Fruit fly (Drosophila melanogaster) whole organism, wandering third instar larva: ENCODE measurements around the gene Fer3.
A peak's percentile ranks its signal among the peaks of the same experiment; 100 is the strongest.

Source experiments
- Abd-B ChIP-seq: fragments of >200 bp; optimal IDR thresholded peaks from 2 replicates; lab custom pipeline; 2017; ENCODE audit warnings: missing biosample characterization, missing genetic modification characterization
- CG32264 ChIP-seq: fragments of 200-800 bp; sonication (Bioruptor generic); optimal IDR thresholded peaks from 2 replicates; lab custom pipeline; 2016; ENCODE audit warnings: missing biosample characterization, missing genetic modification characterization
- CG9705 ChIP-seq: fragments of 200-800 bp; sonication (Bioruptor generic); optimal IDR thresholded peaks from 2 replicates; lab custom pipeline; 2018; ENCODE audit warnings: missing biosample characterization, mild to moderate bottlenecking, missing genetic modification characterization
- CrebA ChIP-seq: fragments of 200-800 bp; sonication (Bioruptor generic); optimal IDR thresholded peaks from 2 replicates; lab custom pipeline; 2016; ENCODE audit warnings: missing biosample characterization, mild to moderate bottlenecking, missing genetic modification characterization, borderline replicate concordance
- Dif ChIP-seq: fragments of 200-275, 200-300 bp; sonication (Bioruptor generic); optimal IDR thresholded peaks from 2 replicates; lab custom pipeline; 2018; ENCODE audit warnings: missing biosample characterization, missing genetic modification characterization; ENCODE audit not compliant: partially characterized antibody
- GATAd ChIP-seq: sonication (Bioruptor generic); optimal IDR thresholded peaks from 2 replicates; lab custom pipeline; 2016; ENCODE audit warnings: missing biosample characterization, missing genetic modification characterization
- HLH106 ChIP-seq: fragments of 200-800 bp; optimal IDR thresholded peaks from 3 replicates; lab custom pipeline; 2019; ENCODE audit warnings: missing biosample characterization, mild to moderate bottlenecking, missing genetic modification characterization, moderate library complexity
- Hr78 ChIP-seq: fragments of >200 bp; optimal IDR thresholded peaks from 2 replicates; lab custom pipeline; 2017; ENCODE audit warnings: missing biosample characterization, missing genetic modification characterization
- Hr83 ChIP-seq: fragments of 200-300 bp; sonication (Bioruptor generic); optimal IDR thresholded peaks from 2 replicates; lab custom pipeline; 2016; ENCODE audit warnings: missing biosample characterization, mild to moderate bottlenecking, missing genetic modification characterization, moderate library complexity; ENCODE audit not compliant: poor library complexity, severe bottlenecking
- Jra ChIP-seq: sonication (Bioruptor generic); optimal IDR thresholded peaks from 2 replicates; lab custom pipeline; 2016; ENCODE audit warnings: missing biosample characterization, missing genetic modification characterization
- Mio ChIP-seq: sonication (Bioruptor generic); optimal IDR thresholded peaks from 2 replicates; lab custom pipeline; 2016; ENCODE audit warnings: missing biosample characterization, missing genetic modification characterization
- Myc ChIP-seq: fragments of >200 bp; optimal IDR thresholded peaks from 2 replicates; lab custom pipeline; 2017
- Rel ChIP-seq, 2 experiments: fragments of 200-800 bp; sonication (Bioruptor generic) in 1 of 2; optimal IDR thresholded peaks; 2 replicates in 1 of 2; 3 replicates in 1 of 2; lab custom pipeline; 2016 to 2019; ENCODE audit warnings: mild to moderate bottlenecking in 2 of 2, missing biosample characterization in 2 of 2, missing genetic modification characterization in 2 of 2, moderate library complexity in 1 of 2
- Sp1 ChIP-seq: fragments of 200-800 bp; sonication (Bioruptor generic); optimal IDR thresholded peaks from 3 replicates; lab custom pipeline; 2019; ENCODE audit warnings: missing biosample characterization, mild to moderate bottlenecking, missing genetic modification characterization, moderate library complexity
- Vsx2 ChIP-seq: fragments of 200-300, 225-300 bp; sonication (Bioruptor generic); optimal IDR thresholded peaks from 2 replicates; lab custom pipeline; 2018; ENCODE audit warnings: missing biosample characterization, missing genetic modification characterization; ENCODE audit not compliant: partially characterized antibody
- brk ChIP-seq: fragments of 200-800 bp; sonication (Bioruptor generic); optimal IDR thresholded peaks from 2 replicates; lab custom pipeline; 2016; ENCODE audit warnings: missing biosample characterization, mild to moderate bottlenecking, missing genetic modification characterization
- dmrt93B ChIP-seq: fragments of 200-800 bp; sonication (Bioruptor generic); optimal IDR thresholded peaks from 2 replicates; lab custom pipeline; 2018; ENCODE audit warnings: missing biosample characterization, mild to moderate bottlenecking, missing genetic modification characterization
- dsf ChIP-seq: sonication (Bioruptor generic); optimal IDR thresholded peaks from 2 replicates; lab custom pipeline; 2016; ENCODE audit warnings: missing biosample characterization, missing genetic modification characterization, borderline replicate concordance
- ey ChIP-seq: fragments of 200-800 bp; sonication (Bioruptor generic); optimal IDR thresholded peaks from 2 replicates; lab custom pipeline; 2016; ENCODE audit warnings: missing biosample characterization, missing genetic modification characterization
- foxo ChIP-seq, 2 experiments: fragments of 200-800 bp; sonication (Bioruptor generic); optimal IDR thresholded peaks; 2 replicates in 1 of 2; 3 replicates in 1 of 2; lab custom pipeline; 2016 to 2017; ENCODE audit warnings: missing biosample characterization in 2 of 2, missing genetic modification characterization in 2 of 2
- fru ChIP-seq: fragments of 200-800 bp; sonication (Bioruptor generic); optimal IDR thresholded peaks from 3 replicates; lab custom pipeline; 2016; ENCODE audit warnings: missing biosample characterization, mild to moderate bottlenecking, missing genetic modification characterization
- h ChIP-seq: fragments of 200-800 bp; sonication (Bioruptor generic); optimal IDR thresholded peaks from 3 replicates; lab custom pipeline; 2016; ENCODE audit warnings: missing biosample characterization, mild to moderate bottlenecking, missing genetic modification characterization
- jim ChIP-seq: fragments of 175-275, 200-325 bp; sonication (Bioruptor generic); optimal IDR thresholded peaks from 2 replicates; lab custom pipeline; 2016; ENCODE audit warnings: missing biosample characterization, mild to moderate bottlenecking, missing genetic modification characterization
- tai ChIP-seq: sonication (Bioruptor generic); optimal IDR thresholded peaks from 2 replicates; lab custom pipeline; 2016; ENCODE audit warnings: missing biosample characterization, missing genetic modification characterization
- woc ChIP-seq: sonication (Bioruptor generic); optimal IDR thresholded peaks from 2 replicates; lab custom pipeline; 2016; ENCODE audit warnings: missing biosample characterization, mild to moderate bottlenecking, missing genetic modification characterization

Fer3 gene

DNA sequence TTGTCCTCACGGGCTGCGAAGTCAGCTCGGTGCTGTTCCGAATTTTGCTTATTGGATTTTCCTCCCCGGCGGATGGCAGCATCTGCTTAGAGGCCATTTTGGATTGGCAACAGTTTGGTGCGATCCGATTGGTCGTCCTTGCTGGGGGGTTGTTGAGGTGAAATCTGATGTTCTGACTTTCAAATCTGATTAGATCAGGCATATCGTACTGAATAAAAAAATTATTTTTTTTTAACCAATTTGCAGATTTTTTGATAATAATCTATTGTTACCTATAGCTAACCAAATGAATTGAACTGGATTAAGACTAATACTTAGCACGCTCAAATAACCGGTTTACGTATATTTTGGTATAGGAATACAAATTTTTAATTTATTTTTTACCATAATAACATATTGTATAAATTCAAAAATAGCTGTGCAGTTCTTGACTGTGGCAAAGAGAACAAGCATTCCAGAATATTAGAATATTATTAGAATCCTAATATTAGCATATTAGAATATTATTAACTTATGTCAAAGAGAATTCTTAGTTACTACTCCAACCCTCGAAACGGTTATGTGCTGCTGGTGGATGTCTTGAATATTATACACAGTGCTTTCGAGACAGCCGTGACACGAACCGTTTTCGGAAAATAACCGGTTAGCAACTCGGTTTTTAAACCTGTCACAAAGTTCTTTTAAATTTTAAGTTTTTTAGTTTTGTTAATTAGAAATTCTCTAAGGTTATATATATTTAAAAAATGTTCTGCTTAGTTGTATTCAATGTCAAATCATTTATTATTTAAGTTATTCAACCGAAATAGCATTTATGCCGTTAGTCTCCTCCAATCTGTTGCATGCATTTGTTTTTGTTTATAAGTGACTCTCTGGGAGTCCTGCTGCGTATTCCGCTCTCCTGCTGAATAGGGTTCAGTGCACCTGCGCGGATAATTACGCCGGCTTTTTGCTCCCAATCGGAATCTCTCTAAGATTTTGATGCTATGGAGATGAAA lies at the start of gene Fer3:
TSS of gene Fer3 (minus strand) at position 1 of the 995 bp plus-strand sequence.
- TF ChIP-seq Myc (lab: Kevin White, UChicago) (peak; percentile 44), fru (GFP tag; lab: Kevin White, UChicago) (no peak), Hr83 (GFP tag; lab: Kevin White, UChicago) (no peak)

DNA sequence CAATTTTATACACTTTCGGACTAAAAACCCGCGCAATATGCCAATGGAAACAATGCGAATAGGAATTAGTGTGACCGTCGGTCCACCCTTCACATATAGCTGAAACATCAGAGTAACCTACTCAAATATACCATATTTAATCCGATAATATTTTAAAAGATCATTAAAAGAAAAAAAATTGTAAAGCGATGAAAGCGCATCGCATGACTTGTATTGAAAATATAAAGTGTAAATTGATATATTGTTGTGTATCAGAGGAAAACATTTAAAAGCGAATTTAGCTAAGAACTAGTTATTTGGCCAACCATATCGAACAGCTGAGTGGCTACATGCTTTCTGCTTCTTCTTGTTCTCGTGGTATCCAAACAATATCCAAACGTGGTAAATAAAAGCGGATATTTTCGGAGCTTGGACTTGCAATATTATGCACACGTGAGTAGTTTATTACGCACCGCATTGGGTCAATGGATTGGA lies 47.7 kb upstream of the Fer3 start, which contains the start of the genes Blm and CG14722:
TSS of gene Blm (minus strand) at position 54 of the 474 bp plus-strand sequence.
TSS of gene CG14722 (plus strand) at position 161 of the 474 bp plus-strand sequence.
- no peak for TF ChIP-seq Jra (GFP tag; lab: Kevin White, UChicago)
- no peak for TF ChIP-seq Dif (GFP tag; lab: Kevin White, UChicago)
- peak; percentile 73 for TF ChIP-seq Myc (lab: Kevin White, UChicago)
- no peak for TF ChIP-seq Rel (GFP tag; optimal IDR thresholded peaks at IDR 0.05; lab: Kevin White, UChicago)
- peak; percentile 1 for TF ChIP-seq Rel (tag; optimal IDR thresholded peaks at IDR 0.05; lab: Kevin White, UChicago)

DNA sequence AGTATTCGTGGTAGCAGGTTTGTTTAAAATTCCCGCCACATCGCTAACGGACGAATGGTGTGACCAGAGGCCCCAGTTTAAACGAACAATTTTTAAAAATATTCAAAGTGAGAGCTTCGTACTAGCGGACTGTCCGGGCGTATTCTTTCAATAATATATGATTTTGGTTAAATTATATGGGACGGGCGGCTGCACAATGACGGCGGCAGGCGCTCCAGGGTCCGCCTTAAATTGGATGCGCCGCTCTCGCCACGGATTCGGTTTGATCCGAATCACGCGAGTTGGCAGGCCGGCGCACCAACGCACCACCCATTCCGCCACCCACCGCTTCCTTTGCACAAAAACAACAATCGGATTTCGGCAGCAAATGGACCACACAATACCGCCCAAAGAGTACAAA lies 41.2 kb upstream of the Fer3 start, which contains the start of gene CG14721:
TSS of gene CG14721 (plus strand) at position 111 of the 400 bp plus-strand sequence.
- peak; percentile 6 for TF ChIP-seq ey (GFP tag; lab: Kevin White, UChicago)
- TF ChIP-seq Hr83 (GFP tag; lab: Kevin White, UChicago) = no peak
- no peak for TF ChIP-seq Sp1 (GFP tag; lab: Kevin White, UChicago)
- TF ChIP-seq dmrt93B (GFP tag; lab: Kevin White, UChicago) = no peak
- no peak for TF ChIP-seq tai (GFP tag; lab: Kevin White, UChicago)
- TF ChIP-seq woc (GFP tag; lab: Kevin White, UChicago) = no peak

DNA sequence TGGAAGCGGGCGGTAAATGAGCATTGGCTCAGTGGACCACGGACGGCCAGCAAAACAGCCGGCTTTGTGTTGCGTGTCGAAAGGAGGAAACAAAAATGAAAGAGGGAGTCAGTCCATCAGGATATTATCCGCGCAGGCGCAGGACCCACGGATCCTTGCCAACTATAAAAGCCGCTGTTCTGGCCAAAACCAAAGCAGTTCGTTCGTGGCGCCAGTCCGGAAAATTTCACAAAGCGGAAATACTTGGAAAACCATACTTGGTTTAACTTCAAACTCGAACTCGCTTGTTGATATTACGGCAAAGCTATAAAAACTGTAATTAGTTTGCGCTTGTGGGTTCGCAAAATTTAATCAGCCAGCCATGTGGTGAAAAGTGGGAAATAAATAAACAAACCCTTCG lies 27.5 kb upstream of the Fer3 start, which contains the start of gene CG12594:
TSS of gene CG12594 (plus strand) at position 142 of the 400 bp plus-strand sequence.
- TF ChIP-seq Mio (GFP tag; lab: Kevin White, UChicago) (no peak), CG9705 (no peak), fru (GFP tag; lab: Kevin White, UChicago) (no peak), ey (GFP tag; lab: Kevin White, UChicago) (no peak), tai (GFP tag; lab: Kevin White, UChicago) (no peak), dmrt93B (GFP tag; lab: Kevin White, UChicago) (no peak), Abd-B (GFP tag; lab: Kevin White, UChicago) (no peak), foxo (GFP tag; optimal IDR thresholded peaks at IDR 0.05; lab: Kevin White, UChicago) (no peak), Vsx2 (GFP tag; lab: Kevin White, UChicago) (no peak), GATAd (GFP tag; lab: Kevin White, UChicago) (no peak), woc (GFP tag; lab: Kevin White, UChicago) (no peak), Hr78 (GFP tag; lab: Kevin White, UChicago) (no peak), dsf (GFP tag; lab: Kevin White, UChicago) (no peak), CrebA (GFP tag; lab: Kevin White, UChicago) (no peak), brk (GFP tag; lab: Kevin White, UChicago) (no peak), CG32264 (GFP tag; lab: Kevin White, UChicago) (no peak), h (GFP tag; lab: Kevin White, UChicago) (no peak), jim (GFP tag; lab: Kevin White, UChicago) (no peak)

DNA sequence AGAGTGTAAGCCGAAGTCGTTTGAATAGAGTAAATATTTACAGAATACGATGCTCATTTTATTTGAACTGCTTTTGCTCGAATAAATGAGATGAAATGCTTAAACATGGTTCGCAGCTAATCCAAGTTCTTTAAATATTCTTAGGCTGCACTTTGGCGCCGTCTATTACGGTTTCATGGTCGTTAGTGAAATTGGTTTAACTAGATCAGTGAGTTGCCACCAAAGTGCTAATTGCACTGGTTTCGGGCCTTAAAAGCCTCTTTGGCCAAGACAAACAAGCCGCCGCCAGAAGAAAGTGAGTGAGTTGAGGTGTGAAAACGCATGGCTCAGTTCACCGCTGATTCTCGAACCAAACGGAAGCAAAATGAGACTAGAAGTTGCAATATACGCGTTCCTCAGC lies 17.3 kb upstream of the Fer3 start, which contains the start of gene CG14720:
TSS of gene CG14720 (plus strand) at position 301 of the 400 bp plus-strand sequence.
- no peak for TF ChIP-seq HLH106 (tag; lab: Kevin White, UChicago)
- TF ChIP-seq CG32264 (GFP tag; lab: Kevin White, UChicago) = no peak
- TF ChIP-seq ey (GFP tag; lab: Kevin White, UChicago) = no peak
